Fruit fly (Drosophila melanogaster) whole organism, embryonic: Measurements from ENCODE around the gene CG13631.
A peak's percentile ranks its signal among the peaks of the same experiment; 100 is the strongest.

Experiments used
- ATbp ChIP-seq: fragments of 200-800 bp; sonication (Bioruptor generic); optimal IDR thresholded peaks from 2 replicates; lab custom pipeline; 2017; ENCODE audit warnings: missing biosample characterization, mild to moderate bottlenecking, missing genetic modification characterization, missing genetic modification reagents
- Abd-B ChIP-seq: fragments of 200-800 bp; sonication (Bioruptor generic); optimal IDR thresholded peaks from 2 replicates; lab custom pipeline; 2018; ENCODE audit warnings: missing biosample characterization, mild to moderate bottlenecking, missing genetic modification characterization, moderate library complexity
- Adf1 ChIP-seq: fragments of 200-800 bp; sonication (Bioruptor generic); IDR thresholded peaks from 2 replicates; pipeline ENCODE4 v1.3.6; 2022; ENCODE audit warnings: missing biosample characterization, missing genetic modification characterization
- Atf6 ChIP-seq: fragments of 200-800 bp; sonication (Bioruptor generic); IDR thresholded peaks from 2 replicates; pipeline ENCODE4 v1.3.6; 2022; ENCODE audit warnings: missing biosample characterization, missing genetic modification characterization
- CG10274 ChIP-seq: fragments of 200-800 bp; sonication (Bioruptor generic); optimal IDR thresholded peaks from 3 replicates; lab custom pipeline; 2017; ENCODE audit warnings: missing biosample characterization, mild to moderate bottlenecking, missing genetic modification characterization
- CG10565 ChIP-seq: fragments of 200-800 bp; sonication (Bioruptor generic); optimal IDR thresholded peaks from 3 replicates; lab custom pipeline; 2016; ENCODE audit warnings: missing biosample characterization, mild to moderate bottlenecking, missing genetic modification characterization
- CG11085 ChIP-seq: fragments of 200-800 bp; sonication (Bioruptor generic); IDR thresholded peaks from 2 replicates; pipeline ENCODE4 v1.3.6; 2022; ENCODE audit warnings: missing biosample characterization, missing genetic modification characterization
- CG11560 ChIP-seq: fragments of 200-800 bp; sonication (Bioruptor generic); IDR thresholded peaks from 3 replicates; pipeline ENCODE4 v1.3.6; 2022; ENCODE audit warnings: missing biosample characterization, missing genetic modification characterization
- CG12659 ChIP-seq: fragments of 200-800 bp; sonication (Bioruptor generic); optimal IDR thresholded peaks from 3 replicates; lab custom pipeline; 2017; ENCODE audit warnings: mild to moderate bottlenecking, missing biosample characterization, missing genetic modification reagents, missing genetic modification characterization
- CG12744 ChIP-seq: fragments of 200-800 bp; sonication (Bioruptor generic); optimal IDR thresholded peaks from 2 replicates; lab custom pipeline; 2016; ENCODE audit warnings: missing biosample characterization, missing genetic modification characterization
- CG13287 ChIP-seq: fragments of 200-800 bp; sonication (Bioruptor generic); IDR thresholded peaks from 2 replicates; pipeline ENCODE4 v1.3.6; 2022; ENCODE audit warnings: missing biosample characterization, missing genetic modification characterization; ENCODE audit not compliant: partially characterized antibody
- CG15269 ChIP-seq: fragments of 200-800 bp; sonication (Bioruptor generic); optimal IDR thresholded peaks from 2 replicates; lab custom pipeline; 2018; ENCODE audit warnings: missing biosample characterization, mild to moderate bottlenecking, missing genetic modification characterization, moderate library complexity
- CG18619 ChIP-seq: fragments of 200-800 bp; sonication (Bioruptor generic); optimal IDR thresholded peaks from 3 replicates; lab custom pipeline; 2017; ENCODE audit warnings: missing biosample characterization, mild to moderate bottlenecking, missing genetic modification characterization
- CG18764 ChIP-seq: fragments of 200-800 bp; sonication (Bioruptor generic); optimal IDR thresholded peaks from 3 replicates; lab custom pipeline; 2016; ENCODE audit warnings: missing biosample characterization, missing genetic modification characterization
- CG32767 ChIP-seq: fragments of 200-800 bp; sonication (Bioruptor generic); IDR thresholded peaks from 2 replicates; pipeline ENCODE4 v1.3.6; 2022; ENCODE audit warnings: missing biosample characterization, missing genetic modification characterization
- CG7928 ChIP-seq: fragments of 200-800 bp; sonication (Bioruptor generic); optimal IDR thresholded peaks from 2 replicates; lab custom pipeline; 2017; ENCODE audit warnings: missing biosample characterization, mild to moderate bottlenecking, missing genetic modification characterization
- CG9817 ChIP-seq: fragments of 200-800 bp; sonication (Bioruptor generic); optimal IDR thresholded peaks from 2 replicates; lab custom pipeline; 2018; ENCODE audit warnings: missing biosample characterization, mild to moderate bottlenecking, missing genetic modification characterization, moderate library complexity
- Deaf1 ChIP-seq: fragments of 200-800 bp; optimal IDR thresholded peaks from 3 replicates; lab custom pipeline; 2019; ENCODE audit warnings: missing biosample characterization, mild to moderate bottlenecking, missing genetic modification characterization, moderate library complexity
- Ets65A ChIP-seq: fragments of 200-800 bp; sonication (Bioruptor generic); peaks from one replicate; lab custom pipeline; 2016; ENCODE audit warnings: missing biosample characterization, missing genetic modification characterization
- Fer2 ChIP-seq: fragments of 200-800 bp; sonication (Bioruptor generic); optimal IDR thresholded peaks from 2 replicates; lab custom pipeline; 2018; ENCODE audit warnings: missing biosample characterization, mild to moderate bottlenecking, missing genetic modification characterization, moderate library complexity
- HmgD ChIP-seq: fragments of 200-800 bp; sonication (Bioruptor generic); optimal IDR thresholded peaks from 3 replicates; lab custom pipeline; 2016; ENCODE audit warnings: missing biosample characterization, missing genetic modification characterization
- Hmr ChIP-seq: fragments of 200-800 bp; sonication (Bioruptor generic); optimal IDR thresholded peaks from 3 replicates; lab custom pipeline; 2017; ENCODE audit warnings: mild to moderate bottlenecking, missing biosample characterization, missing genetic modification reagents, missing genetic modification characterization
- Nf-YC ChIP-seq: fragments of 200-800 bp; optimal IDR thresholded peaks from 3 replicates; lab custom pipeline; 2019; ENCODE audit warnings: missing biosample characterization, mild to moderate bottlenecking, missing genetic modification characterization, moderate library complexity
- Poxn ChIP-seq: fragments of 200-800 bp; sonication (Bioruptor generic); IDR thresholded peaks from 2 replicates; pipeline ENCODE4 v1.3.6; 2022; ENCODE audit warnings: missing biosample characterization, missing genetic modification characterization
- Rx ChIP-seq: fragments of 200-800 bp; sonication (Bioruptor generic); IDR thresholded peaks from 2 replicates; pipeline ENCODE4 v1.3.6; 2022; ENCODE audit warnings: missing biosample characterization, missing genetic modification characterization
- Six4 ChIP-seq: fragments of 200-800 bp; sonication (Bioruptor generic); optimal IDR thresholded peaks from 2 replicates; lab custom pipeline; 2016; ENCODE audit warnings: missing biosample characterization, missing genetic modification characterization
- Sox102F ChIP-seq: fragments of 200-800 bp; sonication (Bioruptor generic); optimal IDR thresholded peaks from 2 replicates; lab custom pipeline; 2018; ENCODE audit warnings: missing biosample characterization, mild to moderate bottlenecking, missing genetic modification characterization, moderate library complexity
- Sry-δ ChIP-seq: fragments of 200-800 bp; sonication (Bioruptor generic); optimal IDR thresholded peaks from 2 replicates; lab custom pipeline; 2016; ENCODE audit warnings: missing biosample characterization, missing genetic modification characterization
- aop ChIP-seq: fragments of 200-800 bp; sonication (Bioruptor generic); IDR thresholded peaks from 2 replicates; pipeline ENCODE4 v1.3.6; 2022; ENCODE audit warnings: missing biosample characterization, missing genetic modification characterization
- bbx ChIP-seq: fragments of 200-800 bp; sonication (Bioruptor generic); IDR thresholded peaks from 2 replicates; pipeline ENCODE4 v1.3.6; 2022; ENCODE audit warnings: missing biosample characterization, missing genetic modification characterization; ENCODE audit not compliant: partially characterized antibody
- bowl ChIP-seq: fragments of 200-800 bp; sonication (Bioruptor generic); IDR thresholded peaks from 2 replicates; pipeline ENCODE4 v1.3.6; 2022; ENCODE audit warnings: missing biosample characterization, missing genetic modification characterization
- btn ChIP-seq: fragments of 200-800 bp; sonication (Bioruptor generic); optimal IDR thresholded peaks from 2 replicates; lab custom pipeline; 2016; ENCODE audit warnings: missing biosample characterization, missing genetic modification characterization
- cad ChIP-seq: fragments of >200 bp; optimal IDR thresholded peaks from 2 replicates; lab custom pipeline; 2017; ENCODE audit warnings: missing biosample characterization, missing genetic modification characterization
- corto ChIP-seq: fragments of 200-800 bp; sonication (Bioruptor generic); optimal IDR thresholded peaks from 2 replicates; lab custom pipeline; 2016; ENCODE audit warnings: missing biosample characterization, mild to moderate bottlenecking, missing genetic modification characterization, moderate library complexity
- dmrt99B ChIP-seq: fragments of 200-800 bp; sonication (Bioruptor generic); optimal IDR thresholded peaks from 2 replicates; lab custom pipeline; 2018; ENCODE audit warnings: missing biosample characterization, mild to moderate bottlenecking, missing genetic modification characterization, moderate library complexity
- emc ChIP-seq: fragments of 200-800 bp; sonication (Bioruptor generic); optimal IDR thresholded peaks from 2 replicates; lab custom pipeline; 2016; ENCODE audit warnings: missing biosample characterization, missing genetic modification characterization
- esg ChIP-seq: fragments of 200-800 bp; sonication (Bioruptor generic); conservative IDR thresholded peaks from 2 replicates; pipeline ENCODE4 v1.3.6; 2022; ENCODE audit warnings: missing biosample characterization, missing genetic modification characterization
- fd64A ChIP-seq: fragments of 200-800 bp; sonication (Bioruptor generic); optimal IDR thresholded peaks from 3 replicates; lab custom pipeline; 2018; ENCODE audit warnings: missing biosample characterization, mild to moderate bottlenecking, missing genetic modification characterization
- ham ChIP-seq: fragments of 200-800 bp; sonication (Bioruptor generic); IDR thresholded peaks from 2 replicates; pipeline ENCODE4 v1.3.6; 2022; ENCODE audit warnings: missing biosample characterization, missing genetic modification characterization
- inv ChIP-seq: fragments of 200-800 bp; sonication (Bioruptor generic); IDR thresholded peaks from 2 replicates; pipeline ENCODE4 v1.3.6; 2022; ENCODE audit warnings: missing biosample characterization, missing genetic modification characterization; ENCODE audit not compliant: partially characterized antibody
- ken ChIP-seq: fragments of 200-800 bp; sonication (Bioruptor generic); IDR thresholded peaks from 3 replicates; pipeline ENCODE4 v1.3.6; 2022; ENCODE audit warnings: missing biosample characterization, missing genetic modification characterization
- oc ChIP-seq: fragments of 200-800 bp; sonication (Bioruptor generic); optimal IDR thresholded peaks from 2 replicates; lab custom pipeline; 2018; ENCODE audit warnings: missing biosample characterization, mild to moderate bottlenecking, missing genetic modification characterization, moderate library complexity
- p53 ChIP-seq: fragments of 200-800 bp; sonication (Bioruptor generic); optimal IDR thresholded peaks from 2 replicates; lab custom pipeline; 2016; ENCODE audit warnings: missing biosample characterization, missing genetic modification characterization
- pho ChIP-seq: fragments of 200-800 bp; sonication (Bioruptor generic); optimal IDR thresholded peaks from 2 replicates; lab custom pipeline; 2016; ENCODE audit warnings: missing biosample characterization, missing genetic modification characterization
- pros ChIP-seq: fragments of 200-800 bp; sonication (Bioruptor generic); optimal IDR thresholded peaks from 3 replicates; lab custom pipeline; 2019; ENCODE audit warnings: missing biosample characterization, mild to moderate bottlenecking, missing genetic modification characterization, moderate library complexity
- sna ChIP-seq: fragments of 200-800 bp; sonication (Bioruptor generic); IDR thresholded peaks from 2 replicates; pipeline ENCODE4 v1.3.6; 2022; ENCODE audit warnings: missing biosample characterization, missing genetic modification characterization; ENCODE audit not compliant: partially characterized antibody
- trh ChIP-seq: fragments of 200-800 bp; sonication (Bioruptor generic); optimal IDR thresholded peaks from 2 replicates; lab custom pipeline; 2016; ENCODE audit warnings: missing biosample characterization, missing genetic modification characterization
- tx ChIP-seq: fragments of 200-800 bp; sonication (Bioruptor generic); optimal IDR thresholded peaks from 2 replicates; lab custom pipeline; 2016; ENCODE audit warnings: missing biosample characterization, missing genetic modification characterization
- z ChIP-seq: fragments of 200-800 bp; sonication (Bioruptor generic); IDR thresholded peaks from 3 replicates; pipeline ENCODE4 v1.3.6; 2022; ENCODE audit warnings: missing biosample characterization, missing genetic modification characterization

Gene CG13631

dm6 chr3R:24771273-24772231 lies 2.4 kb downstream of the CG13631 start, which contains the start of gene CG42331 (continued):
- TF ChIP-seq Rx (GFP tag; lab: Robert Waterston, UW) (no peak; the same call in 1 of the 2 replicates), Adf1 (peak; percentile 71), CG15269 (tag; lab: Kevin White, UChicago) (peak; percentile 71), Deaf1 (tag; lab: Kevin White, UChicago) (peak; percentile 23), z (GFP tag; lab: Robert Waterston, UW) (peak; percentile 71; the same call in 2 of the 3 replicates), trh (GFP tag; lab: Kevin White, UChicago) (no peak), Sry-δ (GFP tag; lab: Kevin White, UChicago) (no peak), cad (no peak), esg (GFP tag; lab: Robert Waterston, UW) (peak; percentile 27), emc (GFP tag; lab: Kevin White, UChicago) (peak; percentile 5), CG13287 (GFP tag; lab: Robert Waterston, UW) (no peak), pros (GFP tag; lab: Kevin White, UChicago) (no peak), CG32767 (GFP tag; lab: Robert Waterston, UW) (peak; percentile 28; the same call in 1 of the 2 replicates), CG9817 (tag; lab: Kevin White, UChicago) (peak; percentile 59), aop (GFP tag; lab: Robert Waterston, UW) (no peak), CG12659 (peak; percentile 63), Poxn (GFP tag; lab: Robert Waterston, UW) (no peak), HmgD (GFP tag; lab: Kevin White, UChicago) (no peak), CG18764 (GFP tag; lab: Kevin White, UChicago) (peak; percentile 17), CG12744 (GFP tag; lab: Kevin White, UChicago) (peak; percentile 11), corto (no peak), Nf-YC (tag; lab: Kevin White, UChicago) (peak; percentile 65), inv (no peak), Hmr (GFP tag; lab: Kevin White, UChicago) (peak; percentile 81), tx (GFP tag; lab: Kevin White, UChicago) (peak; percentile 11), bbx (no peak), p53 (GFP tag; lab: Kevin White, UChicago) (no peak), CG11085 (GFP tag; lab: Robert Waterston, UW) (no peak), Atf6 (peak; percentile 56; the same call in 1 of the 2 replicates), Ets65A (GFP tag; lab: Kevin White, UChicago) (peak; percentile 64), btn (no peak), Six4 (peak; percentile 11), CG11560 (tag; lab: Robert Waterston, UW) (no peak), fd64A (no peak), ATbp (GFP tag; lab: Kevin White, UChicago) (peak; percentile 66), ham (GFP tag; lab: Robert Waterston, UW) (no peak), CG10565 (GFP tag; lab: Kevin White, UChicago) (no peak), CG7928 (GFP tag; lab: Kevin White, UChicago) (no peak), dmrt99B (peak; percentile 84), CG10274 (GFP tag; lab: Kevin White, UChicago) (peak; percentile 52), ken (GFP tag; lab: Robert Waterston, UW) (no peak; the same call in 2 of the 3 replicates), oc (tag; lab: Kevin White, UChicago) (peak; percentile 13), Abd-B (GFP tag; lab: Kevin White, UChicago) (peak; percentile 54), Sox102F (GFP tag; lab: Kevin White, UChicago) (peak; percentile 76), Fer2 (tag; lab: Kevin White, UChicago) (no peak), pho (peak; percentile 50), sna (GFP tag; lab: Robert Waterston, UW) (no peak), CG18619 (GFP tag; lab: Kevin White, UChicago) (peak; percentile 67), bowl (GFP tag; lab: Robert Waterston, UW) (no peak)
